Fruit fly (Drosophila melanogaster) whole organism, embryonic: ENCODE measurements around the gene eIF4H2.

Source experiments
- ATbp ChIP-seq: fragments of 200-800 bp; sonication (Bioruptor generic); optimal IDR thresholded peaks from 2 replicates; lab custom pipeline; 2017; ENCODE audit warnings: missing biosample characterization, mild to moderate bottlenecking, missing genetic modification characterization, missing genetic modification reagents
- Awh ChIP-seq: fragments of 200-800 bp; sonication (Bioruptor generic); IDR thresholded peaks from 2 replicates; pipeline ENCODE4, ENCODE4 v1.3.6; 2022; ENCODE audit warnings: missing biosample characterization, missing genetic modification characterization
- CG10979 ChIP-seq: fragments of 200-800 bp; sonication (Bioruptor generic); optimal IDR thresholded peaks from 2 replicates; lab custom pipeline; 2018; ENCODE audit warnings: missing biosample characterization, mild to moderate bottlenecking, missing genetic modification characterization, moderate library complexity
- CG11723 ChIP-seq: fragments of 200-800 bp; sonication (Bioruptor generic); optimal IDR thresholded peaks from 2 replicates; lab custom pipeline; 2017; ENCODE audit warnings: missing biosample characterization, mild to moderate bottlenecking, missing genetic modification characterization
- CG12155 ChIP-seq: fragments of 200-800 bp; sonication (Bioruptor generic); optimal IDR thresholded peaks from 3 replicates; lab custom pipeline; 2016; ENCODE audit warnings: missing biosample characterization, missing genetic modification characterization
- CG12236 ChIP-seq: fragments of 200-800 bp; sonication (Bioruptor generic); optimal IDR thresholded peaks from 2 replicates; lab custom pipeline; 2016; ENCODE audit warnings: missing biosample characterization, missing genetic modification characterization
- CG13123 ChIP-seq: fragments of 200-800 bp; sonication (Bioruptor generic); optimal IDR thresholded peaks from 2 replicates; lab custom pipeline; 2016; ENCODE audit warnings: missing biosample characterization, missing genetic modification characterization
- CG14050 ChIP-seq: fragments of 200-800 bp; sonication (Bioruptor generic); IDR thresholded peaks from 3 replicates; pipeline ENCODE4 v1.3.6; 2022; ENCODE audit warnings: missing biosample characterization, missing genetic modification characterization
- CG15696 ChIP-seq: fragments of 200-800 bp; sonication (Bioruptor generic); optimal IDR thresholded peaks from 2 replicates; lab custom pipeline; 2019; ENCODE audit warnings: missing biosample characterization, mild to moderate bottlenecking, missing genetic modification characterization, moderate library complexity
- CG1603 ChIP-seq: fragments of 200-800 bp; sonication (Bioruptor generic); optimal IDR thresholded peaks from 2 replicates; lab custom pipeline; 2019; ENCODE audit warnings: missing biosample characterization, mild to moderate bottlenecking, missing genetic modification characterization, moderate library complexity
- CG17186 ChIP-seq: fragments of 200-800 bp; sonication (Bioruptor generic); optimal IDR thresholded peaks from 3 replicates; lab custom pipeline; 2017; ENCODE audit warnings: missing biosample characterization, missing genetic modification reagents, missing genetic modification characterization
- CG18262 ChIP-seq: fragments of 200-800 bp; optimal IDR thresholded peaks from 3 replicates; lab custom pipeline; 2019; ENCODE audit warnings: missing biosample characterization, mild to moderate bottlenecking, missing genetic modification characterization, moderate library complexity
- CG18764 ChIP-seq: fragments of 200-800 bp; sonication (Bioruptor generic); optimal IDR thresholded peaks from 3 replicates; lab custom pipeline; 2016; ENCODE audit warnings: missing biosample characterization, missing genetic modification characterization
- CG2202 ChIP-seq: fragments of 200-800 bp; sonication (Bioruptor generic); optimal IDR thresholded peaks from 2 replicates; lab custom pipeline; 2018; ENCODE audit warnings: missing biosample characterization, mild to moderate bottlenecking, missing genetic modification characterization
- CG2678 ChIP-seq: fragments of 200-800 bp; sonication (Bioruptor generic); optimal IDR thresholded peaks from 3 replicates; lab custom pipeline; 2019; ENCODE audit warnings: missing biosample characterization, mild to moderate bottlenecking, missing genetic modification characterization, moderate library complexity
- CG2875 ChIP-seq: fragments of 200-800 bp; sonication (Bioruptor generic); optimal IDR thresholded peaks from 2 replicates; lab custom pipeline; 2017; ENCODE audit warnings: missing biosample characterization, mild to moderate bottlenecking, missing genetic modification characterization, missing genetic modification reagents
- CG33213 ChIP-seq: fragments of 200-800 bp; sonication (Bioruptor generic); optimal IDR thresholded peaks from 3 replicates; lab custom pipeline; 2016; ENCODE audit warnings: missing biosample characterization, missing genetic modification characterization
- CG33557 ChIP-seq: fragments of 200-800 bp; sonication (Bioruptor generic); optimal IDR thresholded peaks from 2 replicates; lab custom pipeline; 2019; ENCODE audit warnings: missing biosample characterization, mild to moderate bottlenecking, missing genetic modification characterization, moderate library complexity
- CG3407 ChIP-seq: fragments of 200-800 bp; sonication (Bioruptor generic); optimal IDR thresholded peaks from 2 replicates; lab custom pipeline; 2018; ENCODE audit warnings: missing biosample characterization, mild to moderate bottlenecking, missing genetic modification characterization
- CG3995 ChIP-seq: fragments of 200-800 bp; sonication (Bioruptor generic); optimal IDR thresholded peaks from 3 replicates; lab custom pipeline; 2016; ENCODE audit warnings: missing biosample characterization, missing genetic modification characterization
- CG7271 ChIP-seq: fragments of 200-800 bp; sonication (Bioruptor generic); optimal IDR thresholded peaks from 2 replicates; lab custom pipeline; 2018; ENCODE audit warnings: missing biosample characterization, mild to moderate bottlenecking, missing genetic modification characterization, moderate library complexity
- CG7786 ChIP-seq: fragments of 200-800 bp; sonication (Bioruptor generic); optimal IDR thresholded peaks from 2 replicates; lab custom pipeline; 2016; ENCODE audit warnings: missing biosample characterization, missing genetic modification characterization
- CG7987 ChIP-seq: fragments of 200-800 bp; sonication (Bioruptor generic); optimal IDR thresholded peaks from 2 replicates; lab custom pipeline; 2018; ENCODE audit warnings: missing biosample characterization, mild to moderate bottlenecking, missing genetic modification characterization, moderate library complexity
- CG8290 ChIP-seq, 3 experiments: fragments of 200-800 bp; sonication (Bioruptor generic); optimal IDR thresholded peaks; 2 replicates each; lab custom pipeline; 2016 to 2019; ENCODE audit warnings: missing biosample characterization in 3 of 3, missing genetic modification characterization in 3 of 3, mild to moderate bottlenecking in 2 of 3, moderate library complexity in 1 of 3
- D ChIP-seq, 2 experiments: fragments of 200-800 bp in 1 of 2; fragments of >200 bp in 1 of 2; sonication (Bioruptor generic) in 1 of 2; optimal IDR thresholded peaks; 2 replicates in 1 of 2; 3 replicates in 1 of 2; lab custom pipeline; 2017; ENCODE audit warnings: mild to moderate bottlenecking in 1 of 2, missing biosample characterization in 1 of 2, missing genetic modification characterization in 1 of 2, missing genetic modification reagents in 1 of 2
- Hr39 ChIP-seq: fragments of >200 bp; optimal IDR thresholded peaks from 2 replicates; lab custom pipeline; 2017
- MTF-1 ChIP-seq: fragments of 200-800 bp; sonication (Bioruptor generic); optimal IDR thresholded peaks from 2 replicates; lab custom pipeline; 2018; ENCODE audit warnings: missing biosample characterization, mild to moderate bottlenecking, missing genetic modification characterization, borderline replicate concordance
- Rfx ChIP-seq: fragments of 200-800 bp; sonication (Bioruptor generic); IDR thresholded peaks from 2 replicates; pipeline ENCODE4 v1.3.6; 2022; ENCODE audit warnings: missing biosample characterization, missing genetic modification characterization
- Sry-β ChIP-seq: fragments of 200-800 bp; sonication (Bioruptor generic); optimal IDR thresholded peaks from 2 replicates; lab custom pipeline; 2018; ENCODE audit warnings: missing biosample characterization, mild to moderate bottlenecking, missing genetic modification characterization, moderate library complexity
- Trl ChIP-seq, 3 experiments: fragments of >200 bp in 2 of 3; fragments of 200-800 bp in 1 of 3; sonication (Bioruptor generic) in 1 of 3; optimal IDR thresholded peaks; 2 replicates in 1 of 3; 3 replicates in 2 of 3; lab custom pipeline; 2016 to 2017; ENCODE audit warnings: missing biosample characterization in 1 of 3, missing genetic modification characterization in 1 of 3
- Xrp1 ChIP-seq: fragments of 200-800 bp; sonication (Bioruptor generic); IDR thresholded peaks from 2 replicates; pipeline ENCODE4 v1.3.6; 2022; ENCODE audit warnings: missing biosample characterization, missing genetic modification characterization
- ac ChIP-seq: fragments of 200-800 bp; sonication (Bioruptor generic); optimal IDR thresholded peaks from 3 replicates; lab custom pipeline; 2017; ENCODE audit warnings: missing biosample characterization, mild to moderate bottlenecking, missing genetic modification characterization
- bcd ChIP-seq: fragments of 200-800 bp; sonication (Bioruptor generic); optimal IDR thresholded peaks from 2 replicates; lab custom pipeline; 2017; ENCODE audit warnings: missing biosample characterization, mild to moderate bottlenecking, missing genetic modification characterization
- caup ChIP-seq: fragments of 200-800 bp; sonication (Bioruptor generic); optimal IDR thresholded peaks from 3 replicates; lab custom pipeline; 2017; ENCODE audit warnings: missing biosample characterization, mild to moderate bottlenecking, missing genetic modification characterization, moderate library complexity; ENCODE audit not compliant: severe bottlenecking
- chif ChIP-seq, 2 experiments: fragments of 200-800 bp; sonication (Bioruptor generic); optimal IDR thresholded peaks; 3 replicates each; lab custom pipeline; 2016; ENCODE audit warnings: missing biosample characterization in 2 of 2, missing genetic modification characterization in 2 of 2
- dan ChIP-seq: fragments of 200-800 bp; sonication (Bioruptor generic); IDR thresholded peaks from 2 replicates; pipeline ENCODE4 v1.3.6; 2022; ENCODE audit warnings: missing biosample characterization, missing genetic modification characterization
- gem ChIP-seq: fragments of 200-800 bp; sonication (Bioruptor generic); optimal IDR thresholded peaks from 2 replicates; lab custom pipeline; 2019; ENCODE audit warnings: missing biosample characterization, mild to moderate bottlenecking, missing genetic modification characterization, moderate library complexity
- grau ChIP-seq: fragments of 200-800 bp; optimal IDR thresholded peaks from 3 replicates; lab custom pipeline; 2019; ENCODE audit warnings: missing biosample characterization, mild to moderate bottlenecking, missing genetic modification characterization, moderate library complexity
- kni ChIP-seq: fragments of 200-800 bp; sonication (Bioruptor generic); optimal IDR thresholded peaks from 3 replicates; lab custom pipeline; 2017; ENCODE audit warnings: mild to moderate bottlenecking, missing biosample characterization, missing genetic modification reagents, missing genetic modification characterization
- otp ChIP-seq: fragments of 200-800 bp; sonication (Bioruptor generic); IDR thresholded peaks from 3 replicates; pipeline ENCODE4, ENCODE4 v1.3.6; 2022; ENCODE audit warnings: missing biosample characterization, missing genetic modification characterization
- seq ChIP-seq: fragments of 200-800 bp; sonication (Bioruptor generic); IDR thresholded peaks from 2 replicates; pipeline ENCODE4 v1.3.6; 2022; ENCODE audit warnings: missing biosample characterization, missing genetic modification characterization
- sisA ChIP-seq: fragments of 200-800 bp; sonication (Bioruptor generic); IDR thresholded peaks from 2 replicates; pipeline ENCODE4 v1.3.6; 2022; ENCODE audit warnings: missing biosample characterization, missing genetic modification characterization
- tio ChIP-seq: fragments of 200-800 bp; sonication (Bioruptor generic); optimal IDR thresholded peaks from 2 replicates; lab custom pipeline; 2017; ENCODE audit warnings: missing biosample characterization, missing genetic modification characterization, inconsistent platforms
- toy ChIP-seq: fragments of 200-800 bp; sonication (Bioruptor generic); IDR thresholded peaks from 2 replicates; pipeline ENCODE4 v1.3.6; 2022; ENCODE audit warnings: missing biosample characterization, missing genetic modification characterization
- wek ChIP-seq: fragments of 200-800 bp; sonication (Bioruptor generic); optimal IDR thresholded peaks from 3 replicates; lab custom pipeline; 2018; ENCODE audit warnings: missing biosample characterization, mild to moderate bottlenecking, missing genetic modification characterization, moderate library complexity
- z ChIP-seq: fragments of 200-800 bp; sonication (Bioruptor generic); IDR thresholded peaks from 3 replicates; pipeline ENCODE4 v1.3.6; 2022; ENCODE audit warnings: missing biosample characterization, missing genetic modification characterization
- zen2 ChIP-seq: fragments of 200-800 bp; sonication (Bioruptor generic); IDR thresholded peaks from 3 replicates; pipeline ENCODE4 v1.3.6; 2022; ENCODE audit warnings: missing biosample characterization, missing genetic modification characterization; ENCODE audit not compliant: partially characterized antibody
- zfh2 ChIP-seq: fragments of 200-800 bp; sonication (Bioruptor generic); optimal IDR thresholded peaks from 2 replicates; lab custom pipeline; 2016; ENCODE audit warnings: missing biosample characterization, missing genetic modification characterization

eIF4H2 gene

DNA sequence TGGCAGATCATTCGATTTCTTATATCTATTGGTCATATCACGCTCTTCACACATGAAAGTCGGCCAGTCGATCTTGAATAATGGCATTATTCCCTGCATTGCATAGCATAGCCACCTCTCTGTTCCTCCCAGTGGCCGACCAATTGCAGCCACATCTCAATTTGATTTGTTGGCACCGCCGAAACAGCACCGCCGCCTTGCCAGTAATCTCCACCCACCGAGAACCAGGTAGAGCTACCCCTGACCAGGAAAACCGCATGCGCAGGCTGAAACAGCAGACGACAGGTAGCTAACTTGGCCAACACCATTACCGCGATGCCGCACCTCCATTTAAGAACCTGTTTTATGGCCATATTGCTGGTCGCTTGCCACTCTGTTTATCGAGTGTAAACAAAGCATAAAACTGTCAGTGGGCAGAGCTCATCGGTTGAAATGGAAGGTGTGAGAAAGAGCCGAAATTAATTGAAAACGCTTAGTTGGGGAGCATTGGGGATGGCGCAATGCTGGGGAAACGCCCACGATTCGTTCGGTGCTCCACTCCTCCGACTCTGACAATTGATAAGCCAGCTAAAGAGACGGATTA is 41.1 kb downstream of the eIF4H2 start (continued):
- TF ChIP-seq CG2202 (tag; lab: Kevin White, UChicago), result peak; percentile 55
- peak; percentile 12 for TF ChIP-seq CG33213 (GFP tag; lab: Kevin White, UChicago)
- TF ChIP-seq CG2678 (tag; lab: Kevin White, UChicago), result peak; percentile 21
- TF ChIP-seq ATbp, result peak; percentile 43
- 0 out of 2 replicates have a peak, but pooled peaks have one; percentile 16 for TF ChIP-seq seq (GFP tag; lab: Robert Waterston, UW)
- TF ChIP-seq chif (GFP tag; optimal IDR thresholded peaks at IDR 0.05; lab: Kevin White, UChicago), result peak in 1 of 2 experiments; percentile 45
- no peak for TF ChIP-seq toy (GFP tag; lab: Robert Waterston, UW)
- TF ChIP-seq CG7987 (GFP tag; lab: Kevin White, UChicago), result peak; percentile 27
- TF ChIP-seq grau (tag; lab: Kevin White, UChicago), result no peak
- TF ChIP-seq CG18764, result peak; percentile 1
- TF ChIP-seq CG12236 (GFP tag; lab: Kevin White, UChicago), result peak; percentile 33
- TF ChIP-seq zen2 (GFP tag; lab: Robert Waterston, UW), result no peak
- TF ChIP-seq Awh (GFP tag; lab: Robert Waterston, UW), result 0 out of 2 replicates have a peak, but pooled peaks have one; percentile 27
- TF ChIP-seq otp (GFP tag; lab: Robert Waterston, UW), result peak; percentile 56; the same call in 1 of the 3 replicates
- TF ChIP-seq CG33557, result peak; percentile 67
- no peak for TF ChIP-seq CG14050 (GFP tag; lab: Robert Waterston, UW)
- TF ChIP-seq sisA (GFP tag; lab: Robert Waterston, UW), result no peak
- peak; percentile 5 for TF ChIP-seq gem (tag; lab: Kevin White, UChicago)
- no peak for TF ChIP-seq CG8290 (GFP tag; optimal IDR thresholded peaks at IDR 0.05; lab: Kevin White, UChicago)
- peak in 1 of 2 experiments; percentile 10 for TF ChIP-seq CG8290 (tag; optimal IDR thresholded peaks at IDR 0.05; lab: Kevin White, UChicago)
- peak; percentile 59 for TF ChIP-seq kni
- TF ChIP-seq ac (GFP tag; lab: Kevin White, UChicago), result peak; percentile 53
- TF ChIP-seq CG7786, result peak; percentile 18
- TF ChIP-seq CG18262 (tag; lab: Kevin White, UChicago), result peak; percentile 15
- peak; percentile 33 for TF ChIP-seq bcd (GFP tag; lab: Kevin White, UChicago)
- no peak for TF ChIP-seq dan (GFP tag; lab: Robert Waterston, UW)
- peak; percentile 79 for TF ChIP-seq wek (GFP tag; lab: Kevin White, UChicago)
- TF ChIP-seq Hr39 (lab: Kevin White, UChicago), result no peak
- peak; percentile 10 for TF ChIP-seq CG11723 (GFP tag; lab: Kevin White, UChicago)
- no peak for TF ChIP-seq CG3995
- TF ChIP-seq Rfx (GFP tag; lab: Robert Waterston, UW), result no peak
- peak; percentile 71 for TF ChIP-seq CG15696 (tag; lab: Kevin White, UChicago)
- peak; percentile 10 for TF ChIP-seq caup (GFP tag; lab: Kevin White, UChicago)
- peak; percentile 60 for TF ChIP-seq CG1603 (tag; lab: Kevin White, UChicago)
- peak; percentile 2 for TF ChIP-seq CG10979 (tag; lab: Kevin White, UChicago)
- peak; percentile 51 for TF ChIP-seq CG3407
- TF ChIP-seq CG7271 (tag; lab: Kevin White, UChicago), result peak; percentile 34
- peak; percentile 49 for TF ChIP-seq CG2875 (GFP tag; lab: Kevin White, UChicago)
- TF ChIP-seq D (optimal IDR thresholded peaks at IDR 0.05; lab: Kevin White, UChicago), result peak; percentile 48
- peak; percentile 32 for TF ChIP-seq D (GFP tag; optimal IDR thresholded peaks at IDR 0.05; lab: Kevin White, UChicago)
- TF ChIP-seq Xrp1 (GFP tag; lab: Robert Waterston, UW), result peak; percentile 48
- TF ChIP-seq z (GFP tag; lab: Robert Waterston, UW), result no peak
- no peak for TF ChIP-seq zfh2 (GFP tag; lab: Kevin White, UChicago)
- TF ChIP-seq MTF-1, result peak; percentile 76
- TF ChIP-seq Trl (optimal IDR thresholded peaks at IDR 0.05; lab: Kevin White, UChicago), result no peak
- peak; percentile 18 for TF ChIP-seq Trl (GFP tag; optimal IDR thresholded peaks at IDR 0.05; lab: Kevin White, UChicago)
- peak; percentile 11 for TF ChIP-seq CG13123 (GFP tag; lab: Kevin White, UChicago)
- no peak for TF ChIP-seq tio (GFP tag; lab: Kevin White, UChicago)
- peak; percentile 24 for TF ChIP-seq Sry-β (GFP tag; lab: Kevin White, UChicago)
- TF ChIP-seq CG12155 (GFP tag; lab: Kevin White, UChicago), result no peak
- TF ChIP-seq CG17186 (GFP tag; lab: Kevin White, UChicago), result peak; percentile 15
